Fruit fly (Drosophila melanogaster): ENCODE measurements around the gene CG10730.

DNA sequence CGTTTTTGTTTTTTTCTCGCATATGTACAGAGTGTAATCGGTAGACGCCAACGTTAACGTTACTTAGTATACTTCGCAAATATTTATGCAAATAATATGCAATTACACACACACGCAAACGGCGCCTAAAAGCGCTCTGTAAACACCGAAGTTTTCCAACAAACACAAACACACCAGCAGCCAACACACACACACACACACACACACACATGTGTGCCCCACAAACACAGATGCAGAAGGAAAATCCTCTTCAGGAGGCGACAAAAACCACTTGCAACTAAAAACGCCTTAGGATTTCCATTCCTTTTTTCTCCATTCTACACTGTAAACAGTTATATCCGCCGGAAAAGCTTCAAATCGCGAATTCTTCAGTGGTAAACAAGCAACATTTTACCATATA, 14.6 kb downstream of the CG10730 start:
- no peak for TF ChIP-seq CG6854 (GFP tag; optimal IDR thresholded peaks at IDR 0.05)
- no peak for TF ChIP-seq OdsH (GFP tag; optimal IDR thresholded peaks at IDR 0.05)
- no peak for TF ChIP-seq CG8119 (GFP tag; IDR thresholded peaks at IDR 0.05)
